Fruit fly (Drosophila melanogaster) whole organism, adult: Measurements from ENCODE around the gene CG31224.

ENCODE experiments used
- CG11617 ChIP-seq: fragments of 200-800 bp; sonication (Bioruptor generic); optimal IDR thresholded peaks from 2 replicates; lab custom pipeline; 2017; ENCODE audit warnings: mild to moderate bottlenecking, missing biosample characterization, missing genetic modification reagents, missing genetic modification characterization
- CG12768 ChIP-seq: fragments of 200-800 bp; sonication (Bioruptor generic); optimal IDR thresholded peaks from 2 replicates; lab custom pipeline; 2017; ENCODE audit warnings: missing biosample characterization, missing genetic modification characterization, mild to moderate bottlenecking, moderate library complexity, missing genetic modification reagents
- CG14711 ChIP-seq: fragments of 200-800 bp; sonication (Bioruptor generic); optimal IDR thresholded peaks from 2 replicates; lab custom pipeline; 2018; ENCODE audit warnings: missing biosample characterization, mild to moderate bottlenecking, missing genetic modification characterization, moderate library complexity
- CG1620 ChIP-seq: fragments of 200-800 bp; sonication (Bioruptor generic); optimal IDR thresholded peaks from 2 replicates; lab custom pipeline; 2016; ENCODE audit warnings: missing biosample characterization, missing genetic modification characterization
- CG33017 ChIP-seq: fragments of 200-800 bp; sonication (Bioruptor generic); optimal IDR thresholded peaks from 2 replicates; lab custom pipeline; 2018; ENCODE audit warnings: missing biosample characterization, mild to moderate bottlenecking, missing genetic modification characterization, moderate library complexity
- CG5204 ChIP-seq: fragments of 200-800 bp; sonication (Bioruptor generic); optimal IDR thresholded peaks from 2 replicates; lab custom pipeline; 2016; ENCODE audit warnings: missing biosample characterization, missing genetic modification characterization
- CG7045 ChIP-seq: fragments of 200-800 bp; sonication (Bioruptor generic); optimal IDR thresholded peaks from 2 replicates; lab custom pipeline; 2017; ENCODE audit warnings: missing biosample characterization, mild to moderate bottlenecking, missing genetic modification characterization
- CG7101 ChIP-seq: fragments of 200-800 bp; sonication (Bioruptor generic); optimal IDR thresholded peaks from 2 replicates; lab custom pipeline; 2018; ENCODE audit warnings: missing biosample characterization, mild to moderate bottlenecking, missing genetic modification characterization, moderate library complexity
- Clk ChIP-seq: fragments of 200-800 bp; sonication (Bioruptor generic); optimal IDR thresholded peaks from 2 replicates; lab custom pipeline; 2017; ENCODE audit warnings: missing biosample characterization, missing genetic modification characterization
- Crg-1 ChIP-seq: fragments of 200-800 bp; sonication (Bioruptor generic); optimal IDR thresholded peaks from 2 replicates; lab custom pipeline; 2016; ENCODE audit warnings: missing biosample characterization, missing genetic modification characterization
- Hr96 ChIP-seq: fragments of 200-800 bp; sonication (Bioruptor generic); optimal IDR thresholded peaks from 2 replicates; lab custom pipeline; 2016; ENCODE audit warnings: missing biosample characterization, missing genetic modification characterization
- Mnt ChIP-seq: fragments of 200-800 bp; sonication (Bioruptor generic); optimal IDR thresholded peaks from 2 replicates; lab custom pipeline; 2016; ENCODE audit warnings: missing biosample characterization, mild to moderate bottlenecking, missing genetic modification characterization
- bab1 ChIP-seq: fragments of 200-800 bp; sonication (Bioruptor generic); optimal IDR thresholded peaks from 3 replicates; lab custom pipeline; 2019; ENCODE audit warnings: missing biosample characterization, mild to moderate bottlenecking, missing genetic modification characterization, moderate library complexity
- cic ChIP-seq: fragments of 200-800 bp; sonication (Bioruptor generic); optimal IDR thresholded peaks from 2 replicates; lab custom pipeline; 2017; ENCODE audit warnings: missing biosample characterization, mild to moderate bottlenecking, missing genetic modification characterization, moderate library complexity
- cnc ChIP-seq, 2 experiments: fragments of >200 bp; optimal IDR thresholded peaks; 2 replicates each; lab custom pipeline; 2017
- kay ChIP-seq: fragments of 200-800 bp; sonication (Bioruptor generic); peaks from one replicate; lab custom pipeline; 2016; ENCODE audit warnings: missing biosample characterization, missing genetic modification characterization, borderline replicate concordance
- ovo ChIP-seq: fragments of 200-800 bp; sonication (Bioruptor generic); optimal IDR thresholded peaks from 2 replicates; lab custom pipeline; 2016; ENCODE audit warnings: missing biosample characterization, missing genetic modification characterization
- pad ChIP-seq: fragments of 200-800 bp; sonication (Bioruptor generic); optimal IDR thresholded peaks from 3 replicates; lab custom pipeline; 2017; ENCODE audit warnings: missing biosample characterization, missing genetic modification characterization, mild to moderate bottlenecking, moderate library complexity, missing genetic modification reagents
- tj ChIP-seq: fragments of 200-800 bp; sonication (Bioruptor generic); optimal IDR thresholded peaks from 3 replicates; lab custom pipeline; 2017; ENCODE audit warnings: missing biosample characterization, mild to moderate bottlenecking, missing genetic modification characterization, moderate library complexity
- toe ChIP-seq: fragments of 200-800 bp; sonication (Bioruptor generic); optimal IDR thresholded peaks from 2 replicates; lab custom pipeline; 2016; ENCODE audit warnings: missing biosample characterization, missing genetic modification characterization

Gene CG31224

DNA sequence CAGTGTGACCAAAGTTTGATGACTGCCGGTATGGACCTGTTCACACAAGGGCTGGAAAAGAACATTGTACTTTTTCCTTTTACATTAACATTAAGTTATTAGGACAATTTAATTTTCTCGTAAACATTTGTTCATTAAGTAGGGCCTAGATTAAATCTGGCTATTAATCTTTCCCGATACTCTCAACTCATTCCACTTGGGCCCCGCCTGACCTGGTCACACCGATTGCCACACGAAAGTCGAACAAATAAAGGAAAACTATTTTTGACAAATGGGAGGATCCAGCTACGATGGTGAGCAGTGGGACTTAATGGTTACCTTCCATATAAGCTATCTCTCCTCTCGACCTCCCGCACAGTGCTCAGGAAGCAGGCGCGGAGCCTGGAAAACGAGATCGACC is 4.4 kb upstream of the CG31224 start, which contains the start of the genes Cpsf73 and Gos28:
Cpsf73 (minus strand) TSS at position 28 of the 400 bp plus-strand sequence.
Gos28 (plus strand) TSS at position 214 of the 400 bp plus-strand sequence.
- TF ChIP-seq Crg-1 (GFP tag; lab: Kevin White, UChicago) (peak; percentile 41), cic (GFP tag; lab: Kevin White, UChicago) (no peak), Hr96 (GFP tag; lab: Kevin White, UChicago) (no peak), Mnt (peak; percentile 5), pad (GFP tag; lab: Kevin White, UChicago) (no peak), CG14711 (peak; percentile 37), CG33017 (tag; lab: Kevin White, UChicago) (no peak), CG11617 (GFP tag; lab: Kevin White, UChicago) (peak; percentile 24), CG7101 (tag; lab: Kevin White, UChicago) (peak; percentile 37), bab1 (GFP tag; lab: Kevin White, UChicago) (peak; percentile 26), CG1620 (GFP tag; lab: Kevin White, UChicago) (no peak)

dm6 chr3R:18658380-18658944 is 647 bp downstream of the CG31224 start:
- TF ChIP-seq ovo (no peak), toe (GFP tag; lab: Kevin White, UChicago) (no peak), bab1 (GFP tag; lab: Kevin White, UChicago) (no peak)

DNA sequence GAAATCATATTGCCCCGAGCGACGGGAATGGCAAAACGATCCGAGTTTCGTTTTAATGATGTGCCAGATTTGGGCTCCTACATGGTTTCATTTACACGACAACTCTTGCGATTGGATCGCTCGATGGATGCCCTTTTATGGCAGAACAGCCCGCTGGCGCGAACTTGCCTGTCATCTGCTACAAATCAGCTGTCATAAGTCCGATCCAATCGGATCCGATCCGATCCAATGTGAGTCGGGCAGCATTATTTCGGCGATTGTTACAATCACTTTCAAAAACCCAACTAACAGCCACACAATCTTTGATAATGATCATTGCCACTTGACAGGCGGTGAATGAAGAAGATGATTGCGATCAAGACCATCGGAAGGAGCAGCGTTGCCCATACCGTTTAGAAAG is 15.5 kb downstream of the CG31224 start:
- TF ChIP-seq bab1 (GFP tag; lab: Kevin White, UChicago) (no peak), CG7045 (no peak), Clk (no peak), CG33017 (tag; lab: Kevin White, UChicago) (no peak), Crg-1 (GFP tag; lab: Kevin White, UChicago) (no peak)

DNA sequence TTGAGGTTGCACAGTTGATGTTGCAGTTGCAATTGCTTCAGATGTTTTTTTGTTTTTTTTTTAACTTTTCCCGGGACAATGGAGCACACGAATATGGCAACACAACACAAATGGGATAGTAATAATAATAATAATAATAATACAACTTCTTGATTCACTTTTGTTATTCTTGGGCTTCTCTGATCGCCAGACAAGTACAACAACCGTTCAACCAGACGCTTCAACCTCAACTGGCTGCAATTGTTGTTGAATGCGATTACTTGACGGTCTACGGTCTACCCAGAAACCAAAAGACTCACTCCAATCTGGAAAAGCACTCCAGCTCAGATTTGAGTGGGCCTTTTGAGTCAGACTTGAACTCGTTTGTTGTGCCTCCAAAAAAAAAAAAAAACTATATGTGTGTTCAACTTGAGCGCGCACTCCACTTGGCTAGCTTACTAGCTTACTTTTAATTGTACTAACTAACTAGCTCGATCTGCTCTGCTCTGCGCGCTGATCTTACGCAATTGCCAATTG is 17.8 kb downstream of the CG31224 start, which contains the start of gene CG14301:
CG14301 (minus strand) TSS at position 216 of the 516 bp plus-strand sequence.
- TF ChIP-seq CG12768 (GFP tag; lab: Kevin White, UChicago) (no peak), CG7045 (no peak)

DNA sequence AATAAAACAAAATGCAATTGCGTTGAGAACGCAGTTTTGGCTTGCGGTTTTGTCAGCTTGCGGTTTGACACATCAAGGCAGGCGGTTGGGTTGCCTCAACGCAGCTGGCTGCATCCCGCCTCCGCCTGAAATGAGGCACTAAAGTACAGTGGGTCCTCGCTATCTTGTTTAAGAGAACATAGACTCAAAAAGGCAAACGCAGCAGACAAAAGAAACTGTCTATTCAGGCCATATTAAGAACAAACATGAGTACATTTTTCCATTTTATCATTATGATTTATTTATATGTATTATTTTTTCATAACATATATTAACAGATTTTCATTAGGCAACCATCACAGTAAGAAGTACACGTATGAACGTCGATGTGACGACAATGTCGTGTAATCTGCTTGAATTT is 19.4 kb downstream of the CG31224 start:
- TF ChIP-seq cnc (optimal IDR thresholded peaks at IDR 0.05; lab: Kevin White, UChicago) (no peak), tj (peak; percentile 24), CG12768 (GFP tag; lab: Kevin White, UChicago) (no peak), CG33017 (tag; lab: Kevin White, UChicago) (no peak), toe (GFP tag; lab: Kevin White, UChicago) (no peak)

DNA sequence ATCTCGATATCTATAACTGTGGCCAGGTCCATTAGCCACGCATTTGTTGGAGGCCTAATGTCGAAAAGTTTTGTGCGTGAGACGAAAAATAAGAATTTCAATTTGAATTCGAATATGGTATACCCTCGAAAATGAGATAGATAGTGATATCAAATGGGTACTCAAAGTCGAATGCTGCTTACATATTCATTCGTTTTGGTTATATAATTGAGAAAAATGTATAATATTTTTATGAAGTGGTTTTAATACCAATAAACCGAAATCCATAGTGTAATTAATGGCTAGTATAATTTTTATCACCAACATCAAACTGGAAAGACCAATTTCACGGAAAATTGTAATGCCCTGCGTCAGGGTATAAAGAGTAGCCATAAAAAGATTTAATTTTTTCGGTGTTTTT is 26.0 kb downstream of the CG31224 start:
- TF ChIP-seq kay (GFP tag; lab: Kevin White, UChicago) = peak; percentile 42
- no peak for TF ChIP-seq CG5204
- no peak for TF ChIP-seq Hr96 (GFP tag; lab: Kevin White, UChicago)
- no peak for TF ChIP-seq tj

DNA sequence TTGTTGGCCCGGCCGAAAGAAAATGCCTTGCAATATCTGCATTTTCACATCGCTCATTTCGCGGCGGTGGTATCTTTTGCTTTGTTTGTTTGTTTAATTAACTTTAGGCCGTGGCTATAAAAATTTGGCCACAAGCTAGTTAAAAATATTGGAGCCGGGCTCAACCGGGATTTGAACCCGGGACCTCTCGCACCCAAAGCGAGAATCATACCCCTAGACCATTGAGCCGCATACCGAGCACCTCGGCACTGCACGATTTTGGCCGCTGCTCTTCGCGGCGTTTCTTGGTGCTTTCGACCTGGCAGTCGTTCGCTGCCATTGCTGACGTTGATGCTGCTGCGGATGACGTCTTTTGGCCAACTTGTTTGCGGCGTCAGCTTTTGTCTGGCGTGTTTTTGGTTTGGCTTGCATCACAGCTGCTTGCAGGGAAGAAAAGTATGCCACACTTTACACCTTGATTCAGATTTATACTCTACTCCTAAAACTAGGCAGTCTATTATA is 30.7 kb downstream of the CG31224 start:
- TF ChIP-seq tj (peak; percentile 71), CG7101 (tag; lab: Kevin White, UChicago) (no peak)

dm6 chr3R:18624541-18624940 is 34.6 kb downstream of the CG31224 start:
- no peak for TF ChIP-seq CG33017 (tag; lab: Kevin White, UChicago)

- TF ChIP-seq Mnt = no peak
- no peak for TF ChIP-seq kay (GFP tag; lab: Kevin White, UChicago)
- TF ChIP-seq CG7101 (tag; lab: Kevin White, UChicago) = no peak
- no peak for TF ChIP-seq CG7045
- TF ChIP-seq cic (GFP tag; lab: Kevin White, UChicago) = no peak
- TF ChIP-seq CG11617 (GFP tag; lab: Kevin White, UChicago) = no peak
- TF ChIP-seq pad (GFP tag; lab: Kevin White, UChicago) = no peak
- TF ChIP-seq CG14711 = no peak
- TF ChIP-seq CG1620 (GFP tag; lab: Kevin White, UChicago) = no peak
- TF ChIP-seq CG33017 (tag; lab: Kevin White, UChicago) = no peak
- no peak for TF ChIP-seq CG5204
- no peak for TF ChIP-seq Hr96 (GFP tag; lab: Kevin White, UChicago)
- TF ChIP-seq toe (GFP tag; lab: Kevin White, UChicago) = no peak
- no peak for TF ChIP-seq cnc (optimal IDR thresholded peaks at IDR 0.05; lab: Kevin White, UChicago)
These were observed 37.9 kb downstream of the CG31224 start, which contains the start of gene CG14304 for dm6 chr3R:18621230-18621629. CG14304 (minus strand) TSS chr3R:18621327.
